Fruit fly (Drosophila melanogaster): ENCODE data around the gene CG8010.

dm6 chrX:19299367-19299766 lies 30.7 kb upstream of the CG8010 start:
- TF ChIP-seq Ets96B (tag; optimal IDR thresholded peaks at IDR 0.05) (no peak), net (GFP tag; optimal IDR thresholded peaks at IDR 0.05) (no peak), lz (GFP tag; optimal IDR thresholded peaks at IDR 0.05) (no peak), CG3919 (GFP tag; optimal IDR thresholded peaks at IDR 0.05) (no peak), Eip93F (GFP tag; optimal IDR thresholded peaks at IDR 0.05) (no peak), CG9139 (GFP tag; optimal IDR thresholded peaks at IDR 0.05) (no peak)

Data from whole organism, prepupa.